Worm (Caenorhabditis elegans) whole organism, L4 larva: ENCODE measurements around the gene F16G10.2.

Source experiments
- fkh-10 ChIP-seq: fragments of 150-350 bp; optimal IDR thresholded peaks from 2 replicates; lab custom pipeline; 2014; ENCODE audit warnings: missing biosample characterization, missing genetic modification reagents, missing genetic modification characterization
- lsy-2 ChIP-seq, 2 experiments: fragments of 150-350 bp in 1 of 2; sonication (generic microtip) in 1 of 2; optimal IDR thresholded peaks; 2 replicates each; lab custom pipeline; 2014 to 2017; ENCODE audit warnings: missing biosample characterization in 2 of 2, missing genetic modification characterization in 2 of 2
- nhr-237 ChIP-seq: sonication (generic microtip); optimal IDR thresholded peaks from 2 replicates; lab custom pipeline; 2017; ENCODE audit warnings: missing biosample characterization, missing genetic modification characterization
- nhr-76 ChIP-seq: fragments of 150-350 bp; optimal IDR thresholded peaks from 2 replicates; lab custom pipeline; 2014; ENCODE audit warnings: missing biosample characterization, missing genetic modification characterization
- nhr-77 ChIP-seq: fragments of 150-350 bp; optimal IDR thresholded peaks from 2 replicates; lab custom pipeline; 2014; ENCODE audit warnings: missing biosample characterization, missing genetic modification characterization
- rbr-2 ChIP-seq: sonication (generic microtip); optimal IDR thresholded peaks from 2 replicates; lab custom pipeline; 2016; ENCODE audit warnings: missing genotype, missing genetic modification characterization, missing compliant biosample characterization
- spr-3 ChIP-seq: fragments of 200-800 bp; sonication (Bioruptor generic); optimal IDR thresholded peaks from 2 replicates; lab custom pipeline; 2018; ENCODE audit warnings: mild to moderate bottlenecking, missing genetic modification characterization, missing compliant biosample characterization
- zag-1 ChIP-seq: fragments of 150-350 bp; optimal IDR thresholded peaks from 2 replicates; lab custom pipeline; 2014; ENCODE audit warnings: missing biosample characterization, missing genetic modification characterization

ce11 chrII:2346672-2347071 lies 28.4 kb upstream of the F16G10.2 start, which contains the start of gene F43C11.4:
- no peak for TF ChIP-seq nhr-76 (tag; lab: Kevin White, UChicago)
- no peak for TF ChIP-seq nhr-77 (tag; lab: Kevin White, UChicago)
- no peak for TF ChIP-seq fkh-10 (GFP tag; lab: Kevin White, UChicago)
- TF ChIP-seq rbr-2 = no peak
- no peak for TF ChIP-seq lsy-2 (tag; optimal IDR thresholded peaks at IDR 0.05; lab: Kevin White, UChicago)
- no peak for TF ChIP-seq zag-1 (tag; lab: Kevin White, UChicago)
- TF ChIP-seq spr-3 (GFP tag; lab: Kevin White, UChicago) = no peak
- no peak for TF ChIP-seq nhr-237 (tag; lab: Kevin White, UChicago)
